Fruit fly (Drosophila melanogaster) whole organism, embryonic: ENCODE measurements around the gene lilli.

Experiments
- Awh ChIP-seq: fragments of 200-800 bp; sonication (Bioruptor generic); IDR thresholded peaks from 2 replicates; pipeline ENCODE4, ENCODE4 v1.3.6; 2022; ENCODE audit warnings: missing biosample characterization, missing genetic modification characterization
- CG12942 ChIP-seq: fragments of 200-800 bp; sonication (Bioruptor generic); optimal IDR thresholded peaks from 3 replicates; lab custom pipeline; 2016; ENCODE audit warnings: missing biosample characterization, missing genetic modification characterization
- CG13894 ChIP-seq: fragments of 200-800 bp; sonication (Bioruptor generic); optimal IDR thresholded peaks from 3 replicates; lab custom pipeline; 2018; ENCODE audit warnings: missing biosample characterization, mild to moderate bottlenecking, missing genetic modification characterization, moderate library complexity
- CG18476 ChIP-seq: fragments of 200-800 bp; sonication (Bioruptor generic); optimal IDR thresholded peaks from 2 replicates; lab custom pipeline; 2016; ENCODE audit warnings: missing biosample characterization, mild to moderate bottlenecking, missing genetic modification characterization
- CG18599 ChIP-seq: fragments of 200-800 bp; sonication (Bioruptor generic); optimal IDR thresholded peaks from 3 replicates; lab custom pipeline; 2017; ENCODE audit warnings: missing biosample characterization, missing genetic modification characterization, mild to moderate bottlenecking, moderate library complexity, missing genetic modification reagents
- CG32532 ChIP-seq: fragments of 200-800 bp; sonication (Bioruptor generic); IDR thresholded peaks from 2 replicates; pipeline ENCODE4 v1.3.6; 2022; ENCODE audit warnings: missing biosample characterization, missing genetic modification characterization
- CG34224 ChIP-seq: fragments of 200-800 bp; sonication (Bioruptor generic); IDR thresholded peaks from 3 replicates; pipeline ENCODE4 v1.3.6; 2022; ENCODE audit warnings: missing biosample characterization, missing genetic modification characterization; ENCODE audit not compliant: partially characterized antibody
- CG34376 ChIP-seq: fragments of 200-800 bp; sonication (Bioruptor generic); optimal IDR thresholded peaks from 2 replicates; lab custom pipeline; 2018; ENCODE audit warnings: missing biosample characterization, mild to moderate bottlenecking, missing genetic modification characterization
- CG6689 ChIP-seq: fragments of 200-800 bp; sonication (Bioruptor generic); IDR thresholded peaks from 2 replicates; pipeline ENCODE4 v1.3.6; 2022; ENCODE audit warnings: missing biosample characterization, missing genetic modification characterization
- CG7372 ChIP-seq: fragments of 200-800 bp; sonication (Bioruptor generic); IDR thresholded peaks from 2 replicates; pipeline ENCODE4 v1.3.6; 2022; ENCODE audit warnings: missing biosample characterization, missing genetic modification characterization
- CG8290 ChIP-seq, 3 experiments: fragments of 200-800 bp; sonication (Bioruptor generic); optimal IDR thresholded peaks; 2 replicates each; lab custom pipeline; 2016 to 2019; ENCODE audit warnings: missing biosample characterization in 3 of 3, missing genetic modification characterization in 3 of 3, mild to moderate bottlenecking in 2 of 3, moderate library complexity in 1 of 3
- CG9609 ChIP-seq: fragments of 200-800 bp; sonication (Bioruptor generic); optimal IDR thresholded peaks from 3 replicates; lab custom pipeline; 2016; ENCODE audit warnings: missing biosample characterization, missing genetic modification characterization
- D19B ChIP-seq: fragments of 200-800 bp; sonication (Bioruptor generic); optimal IDR thresholded peaks from 2 replicates; lab custom pipeline; 2017; ENCODE audit warnings: missing biosample characterization, mild to moderate bottlenecking, missing genetic modification characterization
- Deaf1 ChIP-seq: fragments of 200-800 bp; optimal IDR thresholded peaks from 3 replicates; lab custom pipeline; 2019; ENCODE audit warnings: missing biosample characterization, mild to moderate bottlenecking, missing genetic modification characterization, moderate library complexity
- Dip3 ChIP-seq: fragments of 200-800 bp; sonication (Bioruptor generic); optimal IDR thresholded peaks from 3 replicates; lab custom pipeline; 2016; ENCODE audit warnings: missing biosample characterization, missing genetic modification characterization
- Gug ChIP-seq: fragments of 200-800 bp; sonication (Bioruptor generic); IDR thresholded peaks from 4 replicates; pipeline ENCODE4 v1.3.6; 2022; ENCODE audit warnings: missing biosample characterization, missing genetic modification characterization
- H2.0 ChIP-seq: fragments of 200-800 bp; sonication (Bioruptor generic); IDR thresholded peaks from 2 replicates; pipeline ENCODE4 v1.3.6; 2022; ENCODE audit warnings: missing biosample characterization, missing genetic modification characterization
- Hr78 ChIP-seq, 2 experiments: fragments of 200-800 bp in 1 of 2; fragments of >200 bp in 1 of 2; sonication (Bioruptor generic) in 1 of 2; optimal IDR thresholded peaks; 2 replicates each; lab custom pipeline; 2017 to 2019; ENCODE audit warnings: missing biosample characterization in 2 of 2, missing genetic modification characterization in 2 of 2, mild to moderate bottlenecking in 1 of 2, moderate library complexity in 1 of 2
- Med ChIP-seq: fragments of 200-800 bp; sonication (Bioruptor generic); peaks from one replicate; lab custom pipeline; 2016; ENCODE audit warnings: missing biosample characterization, missing genetic modification characterization, mild to moderate bottlenecking, inconsistent platforms, moderate library complexity
- Rfx ChIP-seq: fragments of 200-800 bp; sonication (Bioruptor generic); IDR thresholded peaks from 2 replicates; pipeline ENCODE4 v1.3.6; 2022; ENCODE audit warnings: missing biosample characterization, missing genetic modification characterization
- Six4 ChIP-seq: fragments of 200-800 bp; sonication (Bioruptor generic); optimal IDR thresholded peaks from 2 replicates; lab custom pipeline; 2016; ENCODE audit warnings: missing biosample characterization, missing genetic modification characterization
- Trl ChIP-seq, 3 experiments: fragments of >200 bp in 2 of 3; fragments of 200-800 bp in 1 of 3; sonication (Bioruptor generic) in 1 of 3; optimal IDR thresholded peaks; 2 replicates in 1 of 3; 3 replicates in 2 of 3; lab custom pipeline; 2016 to 2017; ENCODE audit warnings: missing biosample characterization in 1 of 3, missing genetic modification characterization in 1 of 3
- abd-A ChIP-seq: fragments of 200-800 bp; sonication (Bioruptor generic); optimal IDR thresholded peaks from 3 replicates; lab custom pipeline; 2019; ENCODE audit warnings: missing biosample characterization, mild to moderate bottlenecking, missing genetic modification characterization, moderate library complexity
- chinmo ChIP-seq: fragments of 200-800 bp; sonication (Bioruptor generic); IDR thresholded peaks from 4 replicates; pipeline ENCODE4 v1.3.6; 2022; ENCODE audit warnings: missing biosample characterization, missing genetic modification characterization; ENCODE audit not compliant: partially characterized antibody
- crc ChIP-seq: fragments of 200-800 bp; sonication (Bioruptor generic); optimal IDR thresholded peaks from 2 replicates; lab custom pipeline; 2016; ENCODE audit warnings: missing biosample characterization, missing genetic modification characterization
- cwo ChIP-seq: fragments of 200-800 bp; sonication (Bioruptor generic); optimal IDR thresholded peaks from 3 replicates; lab custom pipeline; 2017; ENCODE audit warnings: missing biosample characterization, missing genetic modification characterization, mild to moderate bottlenecking, moderate library complexity, missing genetic modification reagents
- danr ChIP-seq: fragments of 200-800 bp; sonication (Bioruptor generic); IDR thresholded peaks from 2 replicates; pipeline ENCODE4 v1.3.6; 2022; ENCODE audit warnings: missing biosample characterization, missing genetic modification characterization
- hkb ChIP-seq, 2 experiments: fragments of 200-800 bp in 1 of 2; fragments of >200 bp in 1 of 2; sonication (Bioruptor generic) in 1 of 2; IDR thresholded peaks in 1 of 2; optimal IDR thresholded peaks in 1 of 2; 2 replicates each; pipeline versions ENCODE4 v1.3.6 to Lab custom; 2017 to 2022; ENCODE audit warnings: missing biosample characterization in 1 of 2, missing genetic modification characterization in 1 of 2
- kni ChIP-seq: fragments of 200-800 bp; sonication (Bioruptor generic); optimal IDR thresholded peaks from 3 replicates; lab custom pipeline; 2017; ENCODE audit warnings: mild to moderate bottlenecking, missing biosample characterization, missing genetic modification reagents, missing genetic modification characterization
- lab ChIP-seq: fragments of 200-800 bp; sonication (Bioruptor generic); optimal IDR thresholded peaks from 3 replicates; lab custom pipeline; 2017; ENCODE audit warnings: missing biosample characterization, missing genetic modification characterization, mild to moderate bottlenecking, moderate library complexity, missing genetic modification reagents
- lilli ChIP-seq: fragments of 200-800 bp; sonication (Bioruptor generic); optimal IDR thresholded peaks from 3 replicates; lab custom pipeline; 2016; ENCODE audit warnings: missing biosample characterization, missing genetic modification characterization
- lmd ChIP-seq: fragments of 200-800 bp; sonication (Bioruptor generic); IDR thresholded peaks from 2 replicates; pipeline ENCODE4 v1.3.6; 2022; ENCODE audit warnings: missing biosample characterization, missing genetic modification characterization
- org-1 ChIP-seq: fragments of 200-800 bp; sonication (Bioruptor generic); optimal IDR thresholded peaks from 2 replicates; lab custom pipeline; 2017; ENCODE audit warnings: missing biosample characterization, missing genetic modification characterization
- p53 ChIP-seq: fragments of 200-800 bp; sonication (Bioruptor generic); optimal IDR thresholded peaks from 2 replicates; lab custom pipeline; 2016; ENCODE audit warnings: missing biosample characterization, missing genetic modification characterization
- sens ChIP-seq: fragments of 200-800 bp; sonication (Bioruptor generic); peaks from one replicate; lab custom pipeline; 2016; ENCODE audit warnings: missing biosample characterization, missing genetic modification characterization
- sisA ChIP-seq: fragments of 200-800 bp; sonication (Bioruptor generic); IDR thresholded peaks from 2 replicates; pipeline ENCODE4 v1.3.6; 2022; ENCODE audit warnings: missing biosample characterization, missing genetic modification characterization
- sr ChIP-seq: fragments of 200-800 bp; sonication (Bioruptor generic); IDR thresholded peaks from 3 replicates; pipeline ENCODE4 v1.3.6; 2022; ENCODE audit warnings: missing biosample characterization, missing genetic modification characterization
- ssp ChIP-seq: fragments of 200-800 bp; sonication (Bioruptor generic); IDR thresholded peaks from 2 replicates; pipeline ENCODE4 v1.3.6; 2022; ENCODE audit warnings: missing biosample characterization, missing genetic modification characterization
- tio ChIP-seq: fragments of 200-800 bp; sonication (Bioruptor generic); optimal IDR thresholded peaks from 2 replicates; lab custom pipeline; 2017; ENCODE audit warnings: missing biosample characterization, missing genetic modification characterization, inconsistent platforms
- zen2 ChIP-seq: fragments of 200-800 bp; sonication (Bioruptor generic); IDR thresholded peaks from 3 replicates; pipeline ENCODE4 v1.3.6; 2022; ENCODE audit warnings: missing biosample characterization, missing genetic modification characterization; ENCODE audit not compliant: partially characterized antibody
- zf30C ChIP-seq: fragments of 200-800 bp; sonication (Bioruptor generic); optimal IDR thresholded peaks from 3 replicates; lab custom pipeline; 2018; ENCODE audit warnings: missing biosample characterization, mild to moderate bottlenecking, missing genetic modification characterization

Gene lilli

DNA sequence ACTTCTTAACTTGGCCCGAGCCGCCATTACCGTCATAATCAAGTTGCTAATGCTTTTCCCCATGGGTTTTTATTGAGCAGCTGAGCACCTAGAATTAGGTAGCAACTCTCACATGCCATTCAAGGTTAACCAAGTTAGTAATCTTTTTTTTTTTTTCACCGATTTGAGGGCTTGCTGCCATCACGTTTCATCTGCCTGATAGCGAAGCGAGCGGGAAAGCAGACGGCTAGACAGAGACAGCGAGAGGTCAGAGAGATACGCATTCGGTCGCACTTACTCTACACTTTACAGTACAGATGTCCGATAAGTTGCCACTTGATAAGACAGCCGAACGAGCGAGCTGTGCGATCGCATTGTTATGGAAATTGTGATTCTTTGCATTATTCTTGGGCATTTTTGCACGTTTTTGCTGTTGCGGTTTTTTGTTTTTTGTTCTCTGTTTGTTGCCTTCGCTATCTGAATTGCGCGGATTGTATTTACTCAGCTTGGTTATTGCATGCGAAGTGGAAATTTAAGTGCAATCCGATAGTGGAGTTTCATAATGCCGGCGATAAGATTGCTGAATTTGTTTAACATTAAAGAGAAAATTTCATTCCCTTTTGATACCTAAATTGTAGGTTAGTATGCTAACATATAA, 14.8 kb downstream of the lilli start (continued):
- TF ChIP-seq zen2 (GFP tag; lab: Robert Waterston, UW) (no peak), Six4 (GFP tag; lab: Kevin White, UChicago) (no peak), CG34376 (GFP tag; lab: Kevin White, UChicago) (peak; percentile 74), CG18476 (GFP tag; lab: Kevin White, UChicago) (no peak), CG9609 (GFP tag; lab: Kevin White, UChicago) (no peak), org-1 (GFP tag; lab: Kevin White, UChicago) (no peak), Hr78 (GFP tag; optimal IDR thresholded peaks at IDR 0.05; lab: Kevin White, UChicago) (peak in 1 of 2 experiments; percentile 57), Dip3 (GFP tag; lab: Kevin White, UChicago) (no peak)

DNA sequence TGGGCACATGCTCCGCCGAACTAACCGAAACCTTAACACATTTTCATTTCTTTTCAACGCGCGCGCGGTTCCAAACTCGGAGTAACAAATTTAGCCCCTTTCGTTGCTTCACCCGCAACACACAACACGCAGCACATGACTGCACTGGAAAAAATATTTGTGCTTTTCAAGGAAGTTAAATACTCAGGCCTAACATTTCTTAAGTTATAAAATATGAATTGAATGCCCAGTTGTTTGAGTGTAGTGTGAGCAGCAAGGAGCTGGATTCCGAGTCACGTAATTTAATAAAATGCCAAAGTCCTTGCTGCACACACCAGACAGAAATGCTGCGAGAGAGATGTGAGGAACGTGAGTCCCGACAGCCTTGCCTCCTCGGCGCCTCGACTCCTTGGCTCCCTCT, 15.7 kb downstream of the lilli start:
- TF ChIP-seq lmd (GFP tag; lab: Robert Waterston, UW) (0 out of 2 replicates have a peak, but pooled peaks have one; percentile 23), Awh (GFP tag; lab: Robert Waterston, UW) (no peak), Med (GFP tag; lab: Kevin White, UChicago) (peak; percentile 46), Trl (optimal IDR thresholded peaks at IDR 0.05; lab: Kevin White, UChicago) (no peak), Trl (GFP tag; optimal IDR thresholded peaks at IDR 0.05; lab: Kevin White, UChicago) (no peak), lilli (GFP tag; lab: Kevin White, UChicago) (peak; percentile 53), sens (GFP tag; lab: Kevin White, UChicago) (peak; percentile 76), hkb (optimal IDR thresholded peaks at IDR 0.05; lab: Kevin White, UChicago) (no peak), hkb (GFP tag; IDR thresholded peaks at IDR 0.05; lab: Robert Waterston, UW) (0 out of 2 replicates have a peak, but pooled peaks have one; percentile 7), zf30C (GFP tag; lab: Kevin White, UChicago) (peak; percentile 20), lab (GFP tag; lab: Kevin White, UChicago) (peak; percentile 20), ssp (GFP tag; lab: Robert Waterston, UW) (no peak), D19B (no peak), chinmo (0 out of 4 replicates have a peak, but pooled peaks have one; percentile 39), CG32532 (GFP tag; lab: Robert Waterston, UW) (0 out of 2 replicates have a peak, but pooled peaks have one; percentile 8), abd-A (peak; percentile 0), cwo (peak; percentile 11), Rfx (GFP tag; lab: Robert Waterston, UW) (0 out of 2 replicates have a peak, but pooled peaks have one; percentile 19), CG18599 (GFP tag; lab: Kevin White, UChicago) (peak; percentile 52), CG7372 (0 out of 2 replicates have a peak, but pooled peaks have one; percentile 42), CG8290 (GFP tag; optimal IDR thresholded peaks at IDR 0.05; lab: Kevin White, UChicago) (no peak), CG8290 (tag; optimal IDR thresholded peaks at IDR 0.05; lab: Kevin White, UChicago) (peak in 1 of 2 experiments; percentile 16)

DNA sequence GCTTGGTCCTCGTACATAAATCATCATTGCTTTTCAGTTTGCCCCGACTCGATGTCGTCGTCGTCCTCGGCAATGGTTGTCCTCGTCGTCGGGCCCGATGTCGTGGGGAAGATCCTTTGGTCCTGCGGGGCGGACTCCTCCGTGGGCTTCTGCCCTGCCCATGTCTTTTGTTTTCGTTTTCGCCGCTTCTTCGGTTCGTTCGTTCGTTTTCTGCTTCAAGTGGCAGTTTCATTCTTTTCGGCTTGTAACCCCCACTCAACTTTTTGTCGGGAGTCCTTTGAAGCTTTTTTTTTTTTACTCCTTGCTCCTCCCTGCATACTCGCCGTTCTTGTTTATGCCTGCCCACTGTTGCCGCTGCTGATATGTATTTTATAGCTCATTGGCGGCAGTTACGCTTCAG, 17.9 kb downstream of the lilli start:
- TF ChIP-seq CG12942 (GFP tag; lab: Kevin White, UChicago) (no peak), CG34224 (no peak), kni (no peak), CG6689 (no peak), Deaf1 (peak; percentile 80), p53 (GFP tag; lab: Kevin White, UChicago) (no peak), abd-A (peak; percentile 28), crc (no peak), sisA (GFP tag; lab: Robert Waterston, UW) (no peak), danr (GFP tag; lab: Robert Waterston, UW) (no peak), Gug (GFP tag; lab: Robert Waterston, UW) (no peak), H2.0 (GFP tag; lab: Robert Waterston, UW) (no peak), sr (no peak), CG13894 (peak; percentile 57), tio (GFP tag; lab: Kevin White, UChicago) (no peak)
